Fruit fly (Drosophila melanogaster): Measurements from ENCODE around the gene dco.

The dco gene

dm6 chr3R:31064653-31065322 is 3.8 kb upstream of the dco start, which contains the start of gene Sox100B (continued):
- TF ChIP-seq ase (GFP tag; IDR thresholded peaks at IDR 0.05) = 0 out of 3 replicates have a peak, but pooled peaks have one; percentile 31
- peak; percentile 65 for TF ChIP-seq croc (GFP tag; conservative IDR thresholded peaks at IDR 0.05)
- TF ChIP-seq wdn (GFP tag; IDR thresholded peaks at IDR 0.05) = no peak
- peak; percentile 73 for TF ChIP-seq dysf (GFP tag; IDR thresholded peaks at IDR 0.05)
- TF ChIP-seq fd64A (GFP tag; optimal IDR thresholded peaks at IDR 0.05) = no peak
- TF ChIP-seq CG18764 (GFP tag; optimal IDR thresholded peaks at IDR 0.05) = peak; percentile 34
- TF ChIP-seq ap (GFP tag; IDR thresholded peaks at IDR 0.05) = peak; percentile 24; the same call in 1 of the 2 replicates
- peak; percentile 88 for TF ChIP-seq ara (GFP tag; IDR thresholded peaks at IDR 0.05)
- no peak for TF ChIP-seq pfk (GFP tag; optimal IDR thresholded peaks at IDR 0.05)
- peak; percentile 27 for TF ChIP-seq CG8281 (tag; optimal IDR thresholded peaks at IDR 0.05)
- TF ChIP-seq CG7963 (GFP tag; IDR thresholded peaks at IDR 0.05; ENCODE audit: partially characterized antibody) = no peak
- no peak for TF ChIP-seq zfh2 (GFP tag; optimal IDR thresholded peaks at IDR 0.05)
- TF ChIP-seq unc-4 (GFP tag; IDR thresholded peaks at IDR 0.05; ENCODE audit: partially characterized antibody) = no peak
- no peak for TF ChIP-seq CG10431 (GFP tag; optimal IDR thresholded peaks at IDR 0.05)
- peak; percentile 10 for TF ChIP-seq Mad (GFP tag; optimal IDR thresholded peaks at IDR 0.05)
- TF ChIP-seq ci (GFP tag; IDR thresholded peaks at IDR 0.05) = peak; percentile 74; the same call in 2 of the 3 replicates
- TF ChIP-seq nmo (GFP tag; optimal IDR thresholded peaks at IDR 0.05) = peak; percentile 81
- TF ChIP-seq CG7271 (tag; optimal IDR thresholded peaks at IDR 0.05) = peak; percentile 49
- no peak for TF ChIP-seq salm (tag; optimal IDR thresholded peaks at IDR 0.05)
- peak; percentile 78 for TF ChIP-seq D19A (tag; optimal IDR thresholded peaks at IDR 0.05)
- TF ChIP-seq CG14710 (tag; optimal IDR thresholded peaks at IDR 0.05) = peak; percentile 84
- TF ChIP-seq CG31441 (GFP tag; IDR thresholded peaks at IDR 0.05) = peak; percentile 78
- no peak for TF ChIP-seq CG12769 (tag; optimal IDR thresholded peaks at IDR 0.05)
- no peak for TF ChIP-seq fu2 (GFP tag; optimal IDR thresholded peaks at IDR 0.05)
- TF ChIP-seq CG12391 (tag; optimal IDR thresholded peaks at IDR 0.05) = peak; percentile 81
- no peak for TF ChIP-seq odd (GFP tag; optimal IDR thresholded peaks at IDR 0.05)
- TF ChIP-seq Abd-B (GFP tag; optimal IDR thresholded peaks at IDR 0.05) = peak; percentile 43
- no peak for TF ChIP-seq psq (GFP tag; optimal IDR thresholded peaks at IDR 0.05)
- no peak for TF ChIP-seq CG17802 (tag; optimal IDR thresholded peaks at IDR 0.05)
- TF ChIP-seq knrl (GFP tag; IDR thresholded peaks at IDR 0.05; ENCODE audit: partially characterized antibody) = no peak
- TF ChIP-seq ttk (GFP tag; IDR thresholded peaks at IDR 0.05) = peak; percentile 47; the same call in 1 of the 2 replicates
- peak; percentile 91 for TF ChIP-seq Xrp1 (GFP tag; IDR thresholded peaks at IDR 0.05)
- peak; percentile 15 for TF ChIP-seq lab (GFP tag; optimal IDR thresholded peaks at IDR 0.05)
- peak; percentile 6 for TF ChIP-seq Vsx1 (GFP tag; optimal IDR thresholded peaks at IDR 0.05)
- TF ChIP-seq Sin3A (optimal IDR thresholded peaks at IDR 0.05) = no peak
- TF ChIP-seq CG7745 (tag; optimal IDR thresholded peaks at IDR 0.05) = no peak
- TF ChIP-seq Dp (GFP tag; optimal IDR thresholded peaks at IDR 0.05) = no peak
- TF ChIP-seq CG5953 (GFP tag; IDR thresholded peaks at IDR 0.05) = no peak
- TF ChIP-seq Dip3 (GFP tag; optimal IDR thresholded peaks at IDR 0.05) = no peak
- no peak for TF ChIP-seq CG10565 (GFP tag; optimal IDR thresholded peaks at IDR 0.05)
- no peak for TF ChIP-seq sima (GFP tag; optimal IDR thresholded peaks at IDR 0.05)
- TF ChIP-seq dan (GFP tag; IDR thresholded peaks at IDR 0.05) = peak; percentile 74
- 0 out of 2 replicates have a peak, but pooled peaks have one; percentile 10 for TF ChIP-seq dimm (GFP tag; IDR thresholded peaks at IDR 0.05)
- peak; percentile 12 for TF ChIP-seq pnt (GFP tag; optimal IDR thresholded peaks at IDR 0.05)
- no peak for TF ChIP-seq al (GFP tag; IDR thresholded peaks at IDR 0.05)
- no peak for TF ChIP-seq bowl (GFP tag; IDR thresholded peaks at IDR 0.05)
- TF ChIP-seq bab2 (GFP tag; optimal IDR thresholded peaks at IDR 0.05) = peak; percentile 36
- no peak for TF ChIP-seq Bgb (GFP tag; IDR thresholded peaks at IDR 0.05; ENCODE audit: partially characterized antibody)
- TF ChIP-seq Lim3 (GFP tag; IDR thresholded peaks at IDR 0.05) = no peak
- no peak for TF ChIP-seq cg (GFP tag; optimal IDR thresholded peaks at IDR 0.05)
